Fruit fly (Drosophila melanogaster) whole organism, embryonic: ENCODE data around the gene GABPI.

ENCODE experiments used
- B-H2 ChIP-seq: fragments of 200-800 bp; sonication (Bioruptor generic); optimal IDR thresholded peaks from 2 replicates; lab custom pipeline; 2018; ENCODE audit warnings: missing biosample characterization, mild to moderate bottlenecking, missing genetic modification characterization
- Blimp-1 ChIP-seq: fragments of 200-800 bp; sonication (Bioruptor generic); optimal IDR thresholded peaks from 3 replicates; lab custom pipeline; 2018; ENCODE audit warnings: missing biosample characterization, missing genetic modification characterization, mild to moderate bottlenecking, moderate library complexity, missing genetic modification reagents
- BtbVII ChIP-seq: fragments of 200-800 bp; sonication (Bioruptor generic); optimal IDR thresholded peaks from 3 replicates; lab custom pipeline; 2017; ENCODE audit warnings: missing biosample characterization, mild to moderate bottlenecking, missing genetic modification characterization
- CG10431 ChIP-seq: fragments of 200-800 bp; sonication (Bioruptor generic); optimal IDR thresholded peaks from 3 replicates; lab custom pipeline; 2018; ENCODE audit warnings: missing biosample characterization, mild to moderate bottlenecking, missing genetic modification characterization
- CG10543 ChIP-seq: fragments of 200-800 bp; sonication (Bioruptor generic); optimal IDR thresholded peaks from 3 replicates; lab custom pipeline; 2017; ENCODE audit warnings: missing biosample characterization, mild to moderate bottlenecking, missing genetic modification characterization, moderate library complexity
- CG10959 ChIP-seq: fragments of 200-800 bp; sonication (Bioruptor generic); IDR thresholded peaks from 2 replicates; pipeline ENCODE4 v1.3.6; 2022; ENCODE audit warnings: missing biosample characterization, missing genetic modification characterization
- CG13296 ChIP-seq: fragments of 200-800 bp; sonication (Bioruptor generic); optimal IDR thresholded peaks from 3 replicates; lab custom pipeline; 2018; ENCODE audit warnings: missing biosample characterization, mild to moderate bottlenecking, missing genetic modification characterization
- CG14710 ChIP-seq: fragments of 200-800 bp; sonication (Bioruptor generic); optimal IDR thresholded peaks from 3 replicates; lab custom pipeline; 2019; ENCODE audit warnings: missing biosample characterization, mild to moderate bottlenecking, missing genetic modification characterization, moderate library complexity
- CG31388 ChIP-seq: fragments of 200-800 bp; sonication (Bioruptor generic); optimal IDR thresholded peaks from 2 replicates; lab custom pipeline; 2016; ENCODE audit warnings: missing biosample characterization, missing genetic modification characterization
- CG3163 ChIP-seq: fragments of 200-800 bp; sonication (Bioruptor generic); optimal IDR thresholded peaks from 3 replicates; lab custom pipeline; 2016; ENCODE audit warnings: missing biosample characterization, missing genetic modification characterization
- CG34422 ChIP-seq: fragments of 200-800 bp; sonication (Bioruptor generic); IDR thresholded peaks from 3 replicates; pipeline ENCODE4 v1.3.6; 2022; ENCODE audit warnings: missing biosample characterization, missing genetic modification characterization
- CG3838 ChIP-seq: fragments of 200-800 bp; sonication (Bioruptor generic); optimal IDR thresholded peaks from 3 replicates; lab custom pipeline; 2016; ENCODE audit warnings: missing biosample characterization, missing genetic modification characterization
- CG4328 ChIP-seq: fragments of 200-800 bp; sonication (Bioruptor generic); optimal IDR thresholded peaks from 3 replicates; lab custom pipeline; 2017; ENCODE audit warnings: missing biosample characterization, missing genetic modification reagents, missing genetic modification characterization
- CG4360 ChIP-seq: fragments of 200-800 bp; sonication (Bioruptor generic); IDR thresholded peaks from 2 replicates; pipeline ENCODE4 v1.3.6; 2022; ENCODE audit warnings: missing biosample characterization, missing genetic modification characterization
- CG6689 ChIP-seq: fragments of 200-800 bp; sonication (Bioruptor generic); IDR thresholded peaks from 2 replicates; pipeline ENCODE4 v1.3.6; 2022; ENCODE audit warnings: missing biosample characterization, missing genetic modification characterization
- CG6813 ChIP-seq: fragments of 200-800 bp; sonication (Bioruptor generic); optimal IDR thresholded peaks from 2 replicates; lab custom pipeline; 2017; ENCODE audit warnings: missing biosample characterization, missing genetic modification characterization, mild to moderate bottlenecking, moderate library complexity, missing genetic modification reagents
- CG7987 ChIP-seq: fragments of 200-800 bp; sonication (Bioruptor generic); optimal IDR thresholded peaks from 2 replicates; lab custom pipeline; 2018; ENCODE audit warnings: missing biosample characterization, mild to moderate bottlenecking, missing genetic modification characterization, moderate library complexity
- CHES-1-like ChIP-seq: fragments of 200-800 bp; sonication (Bioruptor generic); optimal IDR thresholded peaks from 2 replicates; lab custom pipeline; 2016; ENCODE audit warnings: missing biosample characterization, missing genetic modification characterization
- CrebB ChIP-seq: fragments of 200-800 bp; sonication (Bioruptor generic); optimal IDR thresholded peaks from 3 replicates; lab custom pipeline; 2018; ENCODE audit warnings: missing biosample characterization, mild to moderate bottlenecking, missing genetic modification characterization
- Dp ChIP-seq: fragments of 200-800 bp; sonication (Bioruptor generic); optimal IDR thresholded peaks from 2 replicates; lab custom pipeline; 2018; ENCODE audit warnings: missing biosample characterization, mild to moderate bottlenecking, missing genetic modification characterization, moderate library complexity
- Ets65A ChIP-seq: fragments of 200-800 bp; sonication (Bioruptor generic); peaks from one replicate; lab custom pipeline; 2016; ENCODE audit warnings: missing biosample characterization, missing genetic modification characterization
- Hey ChIP-seq: fragments of 200-800 bp; sonication (Bioruptor generic); optimal IDR thresholded peaks from 3 replicates; lab custom pipeline; 2018; ENCODE audit warnings: missing biosample characterization, mild to moderate bottlenecking, missing genetic modification characterization
- HmgZ ChIP-seq: fragments of 200-800 bp; sonication (Bioruptor generic); optimal IDR thresholded peaks from 2 replicates; lab custom pipeline; 2018; ENCODE audit warnings: missing biosample characterization, mild to moderate bottlenecking, missing genetic modification characterization
- Kr ChIP-seq: fragments of 200-800 bp; sonication (Bioruptor generic); optimal IDR thresholded peaks from 2 replicates; lab custom pipeline; 2017; ENCODE audit warnings: missing biosample characterization, mild to moderate bottlenecking, missing genetic modification characterization
- MESR4 ChIP-seq: fragments of 200-800 bp; sonication (Bioruptor generic); optimal IDR thresholded peaks from 2 replicates; lab custom pipeline; 2018; ENCODE audit warnings: missing biosample characterization, mild to moderate bottlenecking, missing genetic modification characterization, moderate library complexity
- MTF-1 ChIP-seq: fragments of 200-800 bp; sonication (Bioruptor generic); optimal IDR thresholded peaks from 2 replicates; lab custom pipeline; 2018; ENCODE audit warnings: missing biosample characterization, mild to moderate bottlenecking, missing genetic modification characterization, borderline replicate concordance
- Sox100B ChIP-seq: fragments of 200-800 bp; sonication (Bioruptor generic); optimal IDR thresholded peaks from 3 replicates; lab custom pipeline; 2018; ENCODE audit warnings: missing biosample characterization, mild to moderate bottlenecking, missing genetic modification characterization
- Trl ChIP-seq, 3 experiments: fragments of >200 bp in 2 of 3; fragments of 200-800 bp in 1 of 3; sonication (Bioruptor generic) in 1 of 3; optimal IDR thresholded peaks; 2 replicates in 1 of 3; 3 replicates in 2 of 3; lab custom pipeline; 2016 to 2017; ENCODE audit warnings: missing biosample characterization in 1 of 3, missing genetic modification characterization in 1 of 3
- ac ChIP-seq: fragments of 200-800 bp; sonication (Bioruptor generic); optimal IDR thresholded peaks from 3 replicates; lab custom pipeline; 2017; ENCODE audit warnings: missing biosample characterization, mild to moderate bottlenecking, missing genetic modification characterization
- ato ChIP-seq: fragments of 200-800 bp; sonication (Bioruptor generic); IDR thresholded peaks from 2 replicates; pipeline ENCODE4 v1.3.6; 2022; ENCODE audit warnings: missing biosample characterization, missing genetic modification characterization; ENCODE audit not compliant: partially characterized antibody
- bigmax ChIP-seq: fragments of 200-800 bp; sonication (Bioruptor generic); optimal IDR thresholded peaks from 2 replicates; lab custom pipeline; 2018; ENCODE audit warnings: missing biosample characterization, mild to moderate bottlenecking, missing genetic modification characterization
- cg ChIP-seq: fragments of 200-800 bp; sonication (Bioruptor generic); optimal IDR thresholded peaks from 3 replicates; lab custom pipeline; 2019; ENCODE audit warnings: missing biosample characterization, mild to moderate bottlenecking, missing genetic modification characterization, moderate library complexity
- chinmo ChIP-seq: fragments of 200-800 bp; sonication (Bioruptor generic); IDR thresholded peaks from 4 replicates; pipeline ENCODE4 v1.3.6; 2022; ENCODE audit warnings: missing biosample characterization, missing genetic modification characterization; ENCODE audit not compliant: partially characterized antibody
- dm ChIP-seq: fragments of 200-800 bp; sonication (Bioruptor generic); optimal IDR thresholded peaks from 3 replicates; lab custom pipeline; 2016; ENCODE audit warnings: missing biosample characterization, missing genetic modification characterization
- dysf ChIP-seq: fragments of 200-800 bp; sonication (Bioruptor generic); IDR thresholded peaks from 3 replicates; pipeline ENCODE4 v1.3.6; 2022; ENCODE audit warnings: missing biosample characterization, missing genetic modification characterization
- her ChIP-seq: fragments of 200-800 bp; sonication (Bioruptor generic); optimal IDR thresholded peaks from 2 replicates; lab custom pipeline; 2016; ENCODE audit warnings: missing biosample characterization, missing genetic modification characterization
- hkb ChIP-seq, 2 experiments: fragments of 200-800 bp in 1 of 2; fragments of >200 bp in 1 of 2; sonication (Bioruptor generic) in 1 of 2; IDR thresholded peaks in 1 of 2; optimal IDR thresholded peaks in 1 of 2; 2 replicates each; pipeline versions ENCODE4 v1.3.6 to Lab custom; 2017 to 2022; ENCODE audit warnings: missing biosample characterization in 1 of 2, missing genetic modification characterization in 1 of 2
- hth ChIP-seq: fragments of >200 bp; optimal IDR thresholded peaks from 2 replicates; lab custom pipeline; 2017; ENCODE audit warnings: inconsistent platforms
- jumu ChIP-seq: fragments of 200-800 bp; sonication (Bioruptor generic); optimal IDR thresholded peaks from 3 replicates; lab custom pipeline; 2016; ENCODE audit warnings: missing biosample characterization, missing genetic modification characterization
- kah ChIP-seq: fragments of 200-800 bp; sonication (Bioruptor generic); optimal IDR thresholded peaks from 2 replicates; lab custom pipeline; 2018; ENCODE audit warnings: missing biosample characterization, mild to moderate bottlenecking, missing genetic modification characterization
- mirr ChIP-seq: fragments of 200-800 bp; sonication (Bioruptor generic); optimal IDR thresholded peaks from 3 replicates; lab custom pipeline; 2018; ENCODE audit warnings: missing biosample characterization, mild to moderate bottlenecking, missing genetic modification characterization
- mld ChIP-seq: fragments of 200-800 bp; sonication (Bioruptor generic); IDR thresholded peaks from 3 replicates; pipeline ENCODE4 v1.3.6; 2022; ENCODE audit warnings: missing biosample characterization, missing genetic modification characterization; ENCODE audit not compliant: partially characterized antibody
- rib ChIP-seq: fragments of 200-800 bp; sonication (Bioruptor generic); IDR thresholded peaks from 2 replicates; pipeline ENCODE4 v1.3.6; 2022; ENCODE audit warnings: missing biosample characterization, missing genetic modification characterization
- shn ChIP-seq: fragments of 200-800 bp; sonication (Bioruptor generic); optimal IDR thresholded peaks from 3 replicates; lab custom pipeline; 2016; ENCODE audit warnings: missing biosample characterization, missing genetic modification characterization
- sug ChIP-seq: fragments of 200-800 bp; optimal IDR thresholded peaks from 2 replicates; lab custom pipeline; 2019; ENCODE audit warnings: missing biosample characterization, mild to moderate bottlenecking, missing genetic modification characterization, moderate library complexity
- toy ChIP-seq: fragments of 200-800 bp; sonication (Bioruptor generic); IDR thresholded peaks from 2 replicates; pipeline ENCODE4 v1.3.6; 2022; ENCODE audit warnings: missing biosample characterization, missing genetic modification characterization
- trh ChIP-seq: fragments of 200-800 bp; sonication (Bioruptor generic); optimal IDR thresholded peaks from 2 replicates; lab custom pipeline; 2016; ENCODE audit warnings: missing biosample characterization, missing genetic modification characterization
- vnd ChIP-seq: fragments of 200-800 bp; sonication (Bioruptor generic); IDR thresholded peaks from 3 replicates; pipeline ENCODE4 v1.3.6; 2022; ENCODE audit warnings: missing biosample characterization, missing genetic modification characterization; ENCODE audit not compliant: partially characterized antibody
- z ChIP-seq: fragments of 200-800 bp; sonication (Bioruptor generic); IDR thresholded peaks from 3 replicates; pipeline ENCODE4 v1.3.6; 2022; ENCODE audit warnings: missing biosample characterization, missing genetic modification characterization
- zen ChIP-seq: fragments of 200-800 bp; sonication (Bioruptor generic); optimal IDR thresholded peaks from 3 replicates; lab custom pipeline; 2018; ENCODE audit warnings: missing biosample characterization, mild to moderate bottlenecking, missing genetic modification characterization, moderate library complexity

The GABPI gene

DNA sequence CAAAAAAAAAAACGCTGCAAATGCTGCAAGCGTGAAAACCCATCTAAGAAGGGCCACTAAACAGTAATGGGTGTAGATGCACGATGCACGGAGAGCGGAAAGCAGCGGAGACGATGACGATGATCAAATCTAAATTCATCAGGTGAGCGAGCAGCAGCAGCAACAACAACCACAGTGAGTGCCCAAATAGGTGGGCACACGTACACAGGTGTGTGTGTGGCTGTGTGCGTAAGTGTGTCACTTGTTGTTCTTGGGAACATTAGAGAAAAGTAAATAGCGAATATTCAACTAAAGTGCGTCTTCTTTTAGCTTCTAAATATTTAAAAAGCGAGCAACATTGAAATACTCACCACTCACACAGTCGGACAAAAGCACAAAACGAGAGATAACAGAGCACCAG lies 37.1 kb upstream of the GABPI start:
- no peak for TF ChIP-seq MTF-1 (GFP tag; lab: Kevin White, UChicago)
- no peak for TF ChIP-seq Ets65A
- peak; percentile 5 for TF ChIP-seq CHES-1-like (GFP tag; lab: Kevin White, UChicago)
- TF ChIP-seq dm (GFP tag; lab: Kevin White, UChicago): no peak
- no peak for TF ChIP-seq hkb (optimal IDR thresholded peaks at IDR 0.05; lab: Kevin White, UChicago)
- TF ChIP-seq hkb (GFP tag; IDR thresholded peaks at IDR 0.05; lab: Robert Waterston, UW): peak; percentile 35; the same call in 1 of the 2 replicates
- no peak for TF ChIP-seq dysf (GFP tag; lab: Robert Waterston, UW)
- no peak for TF ChIP-seq BtbVII (GFP tag; lab: Kevin White, UChicago)
- TF ChIP-seq Dp (GFP tag; lab: Kevin White, UChicago): no peak
- no peak for TF ChIP-seq shn (GFP tag; lab: Kevin White, UChicago)
- peak; percentile 41 for TF ChIP-seq mirr (GFP tag; lab: Kevin White, UChicago)
- TF ChIP-seq B-H2 (GFP tag; lab: Kevin White, UChicago): no peak
- peak; percentile 93 for TF ChIP-seq CG4360 (GFP tag; lab: Robert Waterston, UW)
- TF ChIP-seq CG31388: no peak
- no peak for TF ChIP-seq CG6689 (GFP tag; lab: Robert Waterston, UW)
- no peak for TF ChIP-seq bigmax (GFP tag; lab: Kevin White, UChicago)
- TF ChIP-seq vnd (GFP tag; lab: Robert Waterston, UW): no peak
- no peak for TF ChIP-seq hth (lab: Kevin White, UChicago)
- no peak for TF ChIP-seq rib (GFP tag; lab: Robert Waterston, UW)
- TF ChIP-seq jumu (GFP tag; lab: Kevin White, UChicago): no peak
- peak in 1 of 2 experiments; percentile 24 for TF ChIP-seq Trl (optimal IDR thresholded peaks at IDR 0.05; lab: Kevin White, UChicago)
- no peak for TF ChIP-seq Trl (GFP tag; optimal IDR thresholded peaks at IDR 0.05; lab: Kevin White, UChicago)
- TF ChIP-seq CG3163 (GFP tag; lab: Kevin White, UChicago): no peak
- TF ChIP-seq Hey (tag; lab: Kevin White, UChicago): peak; percentile 83
- peak; percentile 30 for TF ChIP-seq MESR4 (GFP tag; lab: Kevin White, UChicago)
- TF ChIP-seq her: no peak
- TF ChIP-seq CG6813 (GFP tag; lab: Kevin White, UChicago): peak; percentile 10
- TF ChIP-seq zen: no peak
- 0 out of 3 replicates have a peak, but pooled peaks have one; percentile 7 for TF ChIP-seq mld (GFP tag; lab: Robert Waterston, UW)
- TF ChIP-seq Blimp-1 (GFP tag; lab: Kevin White, UChicago): no peak
- no peak for TF ChIP-seq toy (GFP tag; lab: Robert Waterston, UW)
- peak; percentile 35; the same call in 1 of the 3 replicates for TF ChIP-seq CG34422 (GFP tag; lab: Robert Waterston, UW)
- peak; percentile 13 for TF ChIP-seq sug (tag; lab: Kevin White, UChicago)
- TF ChIP-seq CG13296 (GFP tag; lab: Kevin White, UChicago): peak; percentile 14
- TF ChIP-seq Kr (GFP tag; lab: Kevin White, UChicago): no peak
- peak; percentile 14; the same call in 1 of the 4 replicates for TF ChIP-seq chinmo
- TF ChIP-seq CG10543: peak; percentile 66
- TF ChIP-seq kah (GFP tag; lab: Kevin White, UChicago): peak; percentile 36
- TF ChIP-seq ato: no peak
- no peak for TF ChIP-seq CG7987 (GFP tag; lab: Kevin White, UChicago)
- no peak for TF ChIP-seq CrebB (tag; lab: Kevin White, UChicago)
- no peak for TF ChIP-seq CG10959 (GFP tag; lab: Robert Waterston, UW)
- peak; percentile 13 for TF ChIP-seq HmgZ (tag; lab: Kevin White, UChicago)
- no peak for TF ChIP-seq CG3838
- TF ChIP-seq z (GFP tag; lab: Robert Waterston, UW): no peak
- TF ChIP-seq ac (GFP tag; lab: Kevin White, UChicago): no peak
- no peak for TF ChIP-seq CG10431 (GFP tag; lab: Kevin White, UChicago)
- TF ChIP-seq trh: no peak
- no peak for TF ChIP-seq CG14710 (tag; lab: Kevin White, UChicago)
- TF ChIP-seq Sox100B: no peak
- TF ChIP-seq CG4328: peak; percentile 8
- TF ChIP-seq cg (GFP tag; lab: Kevin White, UChicago): peak; percentile 82
